Fruit fly (Drosophila melanogaster) whole organism, embryonic: ENCODE data around the gene Tsp96F.

ENCODE experiments used
- B-H2 ChIP-seq: fragments of 200-800 bp; sonication (Bioruptor generic); optimal IDR thresholded peaks from 2 replicates; lab custom pipeline; 2018; ENCODE audit warnings: missing biosample characterization, mild to moderate bottlenecking, missing genetic modification characterization
- CG10274 ChIP-seq: fragments of 200-800 bp; sonication (Bioruptor generic); optimal IDR thresholded peaks from 3 replicates; lab custom pipeline; 2017; ENCODE audit warnings: missing biosample characterization, mild to moderate bottlenecking, missing genetic modification characterization
- CG10366 ChIP-seq: fragments of 200-800 bp; sonication (Bioruptor generic); IDR thresholded peaks from 2 replicates; pipeline ENCODE4 v1.3.6; 2022; ENCODE audit warnings: missing biosample characterization, missing genetic modification characterization
- CG12155 ChIP-seq: fragments of 200-800 bp; sonication (Bioruptor generic); optimal IDR thresholded peaks from 3 replicates; lab custom pipeline; 2016; ENCODE audit warnings: missing biosample characterization, missing genetic modification characterization
- CG14667 ChIP-seq: fragments of 200-800 bp; sonication (Bioruptor generic); IDR thresholded peaks from 2 replicates; pipeline ENCODE4 v1.3.6; 2022; ENCODE audit warnings: missing biosample characterization, missing genetic modification characterization
- CG15514 ChIP-seq: fragments of 200-800 bp; sonication (Bioruptor generic); optimal IDR thresholded peaks from 3 replicates; lab custom pipeline; 2017; ENCODE audit warnings: missing biosample characterization, missing genetic modification characterization, mild to moderate bottlenecking, moderate library complexity, missing genetic modification reagents
- CG15601 ChIP-seq: fragments of 200-800 bp; sonication (Bioruptor generic); optimal IDR thresholded peaks from 3 replicates; lab custom pipeline; 2019; ENCODE audit warnings: missing biosample characterization, mild to moderate bottlenecking, missing genetic modification characterization, moderate library complexity
- CG18011 ChIP-seq: fragments of 200-800 bp; sonication (Bioruptor generic); optimal IDR thresholded peaks from 2 replicates; lab custom pipeline; 2017; ENCODE audit warnings: missing biosample characterization, missing genetic modification characterization, mild to moderate bottlenecking, moderate library complexity, missing genotype
- CG2678 ChIP-seq: fragments of 200-800 bp; sonication (Bioruptor generic); optimal IDR thresholded peaks from 3 replicates; lab custom pipeline; 2019; ENCODE audit warnings: missing biosample characterization, mild to moderate bottlenecking, missing genetic modification characterization, moderate library complexity
- CG2889 ChIP-seq: fragments of 200-800 bp; sonication (Bioruptor generic); IDR thresholded peaks from 3 replicates; pipeline ENCODE4 v1.3.6; 2022; ENCODE audit warnings: missing biosample characterization, missing genetic modification characterization
- CG30020 ChIP-seq: fragments of 200-800 bp; optimal IDR thresholded peaks from 2 replicates; lab custom pipeline; 2019; ENCODE audit warnings: missing biosample characterization, mild to moderate bottlenecking, missing genetic modification characterization, moderate library complexity
- CG31441 ChIP-seq: fragments of 200-800 bp; sonication (Bioruptor generic); IDR thresholded peaks from 2 replicates; pipeline ENCODE4 v1.3.6; 2022; ENCODE audit warnings: missing biosample characterization, missing genetic modification characterization
- CG32767 ChIP-seq: fragments of 200-800 bp; sonication (Bioruptor generic); IDR thresholded peaks from 2 replicates; pipeline ENCODE4 v1.3.6; 2022; ENCODE audit warnings: missing biosample characterization, missing genetic modification characterization
- CG34422 ChIP-seq: fragments of 200-800 bp; sonication (Bioruptor generic); IDR thresholded peaks from 3 replicates; pipeline ENCODE4 v1.3.6; 2022; ENCODE audit warnings: missing biosample characterization, missing genetic modification characterization
- CG4360 ChIP-seq: fragments of 200-800 bp; sonication (Bioruptor generic); IDR thresholded peaks from 2 replicates; pipeline ENCODE4 v1.3.6; 2022; ENCODE audit warnings: missing biosample characterization, missing genetic modification characterization
- CG4854 ChIP-seq: fragments of 200-800 bp; sonication (Bioruptor generic); optimal IDR thresholded peaks from 2 replicates; lab custom pipeline; 2016; ENCODE audit warnings: missing biosample characterization, missing genetic modification characterization, inconsistent platforms
- CG8765 ChIP-seq: fragments of 200-800 bp; sonication (Bioruptor generic); IDR thresholded peaks from 2 replicates; pipeline ENCODE4 v1.3.6; 2022; ENCODE audit warnings: missing biosample characterization, missing genetic modification characterization
- D19A ChIP-seq: fragments of 200-800 bp; optimal IDR thresholded peaks from 3 replicates; lab custom pipeline; 2019; ENCODE audit warnings: missing biosample characterization, mild to moderate bottlenecking, missing genetic modification characterization, moderate library complexity
- Dek ChIP-seq: fragments of 200-800 bp; sonication (Bioruptor generic); optimal IDR thresholded peaks from 3 replicates; lab custom pipeline; 2019; ENCODE audit warnings: missing biosample characterization, mild to moderate bottlenecking, missing genetic modification characterization, moderate library complexity
- Dll ChIP-seq: fragments of 200-800 bp; sonication (Bioruptor generic); IDR thresholded peaks from 4 replicates; pipeline ENCODE4 v1.3.6; 2022; ENCODE audit warnings: missing biosample characterization, missing genetic modification characterization; ENCODE audit not compliant: partially characterized antibody
- Eip74EF ChIP-seq, 2 experiments: fragments of 200-800 bp in 1 of 2; fragments of >200 bp in 1 of 2; sonication (Bioruptor generic) in 1 of 2; optimal IDR thresholded peaks; 2 replicates each; lab custom pipeline; 2017 to 2019; ENCODE audit warnings: missing biosample characterization in 2 of 2, missing genetic modification characterization in 2 of 2, mild to moderate bottlenecking in 1 of 2, moderate library complexity in 1 of 2
- Hmx ChIP-seq: fragments of 200-800 bp; sonication (Bioruptor generic); optimal IDR thresholded peaks from 2 replicates; lab custom pipeline; 2016; ENCODE audit warnings: missing biosample characterization, missing genetic modification characterization
- Hsf ChIP-seq: fragments of 200-800 bp; sonication (Bioruptor generic); optimal IDR thresholded peaks from 3 replicates; lab custom pipeline; 2016; ENCODE audit warnings: missing biosample characterization, missing genetic modification characterization
- Kr ChIP-seq: fragments of 200-800 bp; sonication (Bioruptor generic); optimal IDR thresholded peaks from 2 replicates; lab custom pipeline; 2017; ENCODE audit warnings: missing biosample characterization, mild to moderate bottlenecking, missing genetic modification characterization
- Myb ChIP-seq: fragments of 200-800 bp; sonication (Bioruptor generic); optimal IDR thresholded peaks from 2 replicates; lab custom pipeline; 2016; ENCODE audit warnings: missing biosample characterization, missing genetic modification characterization
- NFAT ChIP-seq: fragments of 200-800 bp; sonication (Bioruptor generic); IDR thresholded peaks from 2 replicates; pipeline ENCODE4 v1.3.6; 2022; ENCODE audit warnings: missing biosample characterization, missing genetic modification characterization
- NK7.1 ChIP-seq: fragments of 200-800 bp; sonication (Bioruptor generic); optimal IDR thresholded peaks from 3 replicates; lab custom pipeline; 2016; ENCODE audit warnings: missing biosample characterization, missing genetic modification characterization
- PHDP ChIP-seq: fragments of 200-800 bp; sonication (Bioruptor generic); optimal IDR thresholded peaks from 3 replicates; lab custom pipeline; 2018; ENCODE audit warnings: missing biosample characterization, mild to moderate bottlenecking, missing genetic modification characterization, moderate library complexity
- Ravus ChIP-seq: fragments of 200-800 bp; sonication (Bioruptor generic); IDR thresholded peaks from 2 replicates; pipeline ENCODE4 v1.3.6; 2022; ENCODE audit warnings: missing biosample characterization, missing genetic modification characterization
- Sry-β ChIP-seq: fragments of 200-800 bp; sonication (Bioruptor generic); optimal IDR thresholded peaks from 2 replicates; lab custom pipeline; 2018; ENCODE audit warnings: missing biosample characterization, mild to moderate bottlenecking, missing genetic modification characterization, moderate library complexity
- Sry-δ ChIP-seq: fragments of 200-800 bp; sonication (Bioruptor generic); optimal IDR thresholded peaks from 2 replicates; lab custom pipeline; 2016; ENCODE audit warnings: missing biosample characterization, missing genetic modification characterization
- Stat92E ChIP-seq, 3 experiments: fragments of >200 bp in 2 of 3; fragments of 200-800 bp in 1 of 3; sonication (Bioruptor generic) in 1 of 3; optimal IDR thresholded peaks; 2 replicates each; lab custom pipeline; 2017 to 2019; ENCODE audit warnings: missing biosample characterization in 3 of 3, missing genetic modification characterization in 3 of 3, mild to moderate bottlenecking in 1 of 3, moderate library complexity in 1 of 3
- Usf ChIP-seq: fragments of 200-800 bp; sonication (Bioruptor generic); optimal IDR thresholded peaks from 2 replicates; lab custom pipeline; 2017; ENCODE audit warnings: missing genotype, missing biosample characterization, missing genetic modification characterization
- bbx ChIP-seq: fragments of 200-800 bp; sonication (Bioruptor generic); IDR thresholded peaks from 2 replicates; pipeline ENCODE4 v1.3.6; 2022; ENCODE audit warnings: missing biosample characterization, missing genetic modification characterization; ENCODE audit not compliant: partially characterized antibody
- bcd ChIP-seq: fragments of 200-800 bp; sonication (Bioruptor generic); optimal IDR thresholded peaks from 2 replicates; lab custom pipeline; 2017; ENCODE audit warnings: missing biosample characterization, mild to moderate bottlenecking, missing genetic modification characterization
- danr ChIP-seq: fragments of 200-800 bp; sonication (Bioruptor generic); IDR thresholded peaks from 2 replicates; pipeline ENCODE4 v1.3.6; 2022; ENCODE audit warnings: missing biosample characterization, missing genetic modification characterization
- fru ChIP-seq: fragments of >200 bp; optimal IDR thresholded peaks from 2 replicates; lab custom pipeline; 2017
- grn ChIP-seq: fragments of 200-800 bp; sonication (Bioruptor generic); optimal IDR thresholded peaks from 3 replicates; lab custom pipeline; 2017; ENCODE audit warnings: missing biosample characterization, missing genetic modification characterization
- gro ChIP-seq: fragments of 200-800 bp; sonication (Bioruptor generic); optimal IDR thresholded peaks from 2 replicates; lab custom pipeline; 2016; ENCODE audit warnings: missing biosample characterization, missing genetic modification characterization
- mld ChIP-seq: fragments of 200-800 bp; sonication (Bioruptor generic); IDR thresholded peaks from 3 replicates; pipeline ENCODE4 v1.3.6; 2022; ENCODE audit warnings: missing biosample characterization, missing genetic modification characterization; ENCODE audit not compliant: partially characterized antibody
- nom ChIP-seq: fragments of 200-800 bp; sonication (Bioruptor generic); optimal IDR thresholded peaks from 2 replicates; lab custom pipeline; 2017; ENCODE audit warnings: missing biosample characterization, missing genetic modification characterization, mild to moderate bottlenecking, moderate library complexity, missing genetic modification reagents
- org-1 ChIP-seq: fragments of 200-800 bp; sonication (Bioruptor generic); optimal IDR thresholded peaks from 2 replicates; lab custom pipeline; 2017; ENCODE audit warnings: missing biosample characterization, missing genetic modification characterization
- otp ChIP-seq: fragments of 200-800 bp; sonication (Bioruptor generic); IDR thresholded peaks from 3 replicates; pipeline ENCODE4, ENCODE4 v1.3.6; 2022; ENCODE audit warnings: missing biosample characterization, missing genetic modification characterization
- pan ChIP-seq, 4 experiments: fragments of >200 bp in 3 of 4; fragments of 200-800 bp in 1 of 4; sonication (Bioruptor generic) in 1 of 4; optimal IDR thresholded peaks in 3 of 4; IDR thresholded peaks in 1 of 4; 2 replicates each; pipeline versions ENCODE4 v1.3.6 to Lab custom; 2017 to 2022; ENCODE audit warnings: missing biosample characterization in 2 of 4, missing genetic modification characterization in 2 of 4, mixed read lengths in 1 of 4
- pb ChIP-seq: fragments of 200-800 bp; sonication (Bioruptor generic); optimal IDR thresholded peaks from 3 replicates; lab custom pipeline; 2016; ENCODE audit warnings: missing biosample characterization, missing genetic modification characterization
- pros ChIP-seq: fragments of 200-800 bp; sonication (Bioruptor generic); optimal IDR thresholded peaks from 3 replicates; lab custom pipeline; 2019; ENCODE audit warnings: missing biosample characterization, mild to moderate bottlenecking, missing genetic modification characterization, moderate library complexity
- ro ChIP-seq: fragments of 200-800 bp; sonication (Bioruptor generic); IDR thresholded peaks from 2 replicates; pipeline ENCODE4 v1.3.6; 2022; ENCODE audit warnings: missing biosample characterization, missing genetic modification characterization
- stc ChIP-seq: fragments of 200-800 bp; sonication (Bioruptor generic); IDR thresholded peaks from 2 replicates; pipeline ENCODE4 v1.3.6; 2022; ENCODE audit warnings: missing biosample characterization, missing genetic modification characterization
- tna ChIP-seq: fragments of 200-800 bp; sonication (Bioruptor generic); IDR thresholded peaks from 2 replicates; pipeline ENCODE4 v1.3.6; 2022; ENCODE audit warnings: missing biosample characterization, missing genetic modification characterization; ENCODE audit not compliant: partially characterized antibody
- zen2 ChIP-seq: fragments of 200-800 bp; sonication (Bioruptor generic); IDR thresholded peaks from 3 replicates; pipeline ENCODE4 v1.3.6; 2022; ENCODE audit warnings: missing biosample characterization, missing genetic modification characterization; ENCODE audit not compliant: partially characterized antibody
- zf30C ChIP-seq: fragments of 200-800 bp; sonication (Bioruptor generic); optimal IDR thresholded peaks from 3 replicates; lab custom pipeline; 2018; ENCODE audit warnings: missing biosample characterization, mild to moderate bottlenecking, missing genetic modification characterization

Gene Tsp96F

dm6 chr3R:25885136-25885535 lies 3.9 kb upstream of the Tsp96F start (continued):
- TF ChIP-seq Stat92E (GFP tag; optimal IDR thresholded peaks at IDR 0.05; lab: Kevin White, UChicago) (no peak), CG30020 (tag; lab: Kevin White, UChicago) (no peak), NFAT (GFP tag; lab: Robert Waterston, UW) (no peak), pan (optimal IDR thresholded peaks at IDR 0.05; lab: Kevin White, UChicago) (no peak), pan (GFP tag; optimal IDR thresholded peaks at IDR 0.05 in 1 of 2, IDR thresholded peaks at IDR 0.05 in 1 of 2) (peak in 1 of 2 experiments; percentile 5), gro (GFP tag; lab: Kevin White, UChicago) (no peak), Myb (no peak), ro (GFP tag; lab: Robert Waterston, UW) (no peak), nom (GFP tag; lab: Kevin White, UChicago) (no peak), CG4854 (GFP tag; lab: Kevin White, UChicago) (no peak), Hsf (GFP tag; lab: Kevin White, UChicago) (no peak), bbx (no peak), stc (GFP tag; lab: Robert Waterston, UW) (no peak), CG4360 (GFP tag; lab: Robert Waterston, UW) (no peak), CG10366 (GFP tag; lab: Robert Waterston, UW) (no peak), CG8765 (no peak), tna (GFP tag; lab: Robert Waterston, UW) (no peak), Dll (GFP tag; lab: Robert Waterston, UW) (no peak), D19A (no peak), Hmx (GFP tag; lab: Kevin White, UChicago) (no peak), CG14667 (no peak), NK7.1 (GFP tag; lab: Kevin White, UChicago) (peak; percentile 29), Ravus (GFP tag; lab: Robert Waterston, UW) (no peak), CG2889 (no peak), zf30C (GFP tag; lab: Kevin White, UChicago) (no peak), mld (GFP tag; lab: Robert Waterston, UW) (no peak), Eip74EF (GFP tag; optimal IDR thresholded peaks at IDR 0.05; lab: Kevin White, UChicago) (no peak), pros (GFP tag; lab: Kevin White, UChicago) (peak; percentile 90), zen2 (no peak), PHDP (peak; percentile 21), pb (GFP tag; lab: Kevin White, UChicago) (no peak), Sry-δ (GFP tag; lab: Kevin White, UChicago) (peak; percentile 6), CG18011 (GFP tag; lab: Kevin White, UChicago) (no peak), CG31441 (no peak; the same call in 1 of the 2 replicates), CG12155 (GFP tag; lab: Kevin White, UChicago) (no peak), fru (no peak), Usf (GFP tag; lab: Kevin White, UChicago) (no peak), otp (GFP tag; lab: Robert Waterston, UW) (peak; percentile 31; the same call in 1 of the 3 replicates), B-H2 (GFP tag; lab: Kevin White, UChicago) (no peak), CG34422 (GFP tag; lab: Robert Waterston, UW) (no peak), CG10274 (GFP tag; lab: Kevin White, UChicago) (no peak), CG15514 (GFP tag; lab: Kevin White, UChicago) (no peak), CG2678 (no peak), CG15601 (tag; lab: Kevin White, UChicago) (peak; percentile 83), bcd (no peak), Dek (tag; lab: Kevin White, UChicago) (no peak), Kr (GFP tag; lab: Kevin White, UChicago) (peak; percentile 82), danr (GFP tag; lab: Robert Waterston, UW) (no peak), CG32767 (GFP tag; lab: Robert Waterston, UW) (no peak), grn (GFP tag; lab: Kevin White, UChicago) (peak; percentile 86), org-1 (GFP tag; lab: Kevin White, UChicago) (peak; percentile 30), Sry-β (GFP tag; lab: Kevin White, UChicago) (no peak)
